Worm (Caenorhabditis elegans): Measurements from ENCODE around the gene F38B6.8.

DNA sequence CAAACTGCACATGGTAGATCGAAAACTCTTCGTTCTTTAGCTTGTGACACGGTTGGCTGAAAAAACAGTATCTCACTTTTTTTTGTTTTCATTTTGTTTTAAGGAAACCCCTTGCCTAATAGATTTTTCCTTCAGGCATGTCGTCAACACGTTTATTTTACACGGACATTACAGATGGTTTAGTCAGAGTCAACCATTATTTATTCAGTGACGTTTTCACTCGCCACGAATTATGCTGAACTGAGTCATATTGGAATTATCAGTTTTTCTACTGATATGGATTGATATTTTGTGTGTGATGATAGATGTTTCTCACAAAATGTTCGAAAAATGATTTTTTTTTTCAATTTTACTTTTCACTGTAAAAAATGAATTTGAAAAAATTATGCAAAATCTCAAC is 15.1 kb downstream of the F38B6.8 start:
- no peak for TF ChIP-seq tab-1 (GFP tag; IDR thresholded peaks at IDR 0.05)
- no peak for TF ChIP-seq ztf-23 (GFP tag; IDR thresholded peaks at IDR 0.05)

Measured in whole organism, midembryonic.